Worm (Caenorhabditis elegans): ENCODE results near the gene lys-7.

ce11 chrV:3464897-3465296 lies 17.5 kb downstream of the lys-7 start:
- TF ChIP-seq spr-3 (GFP tag; optimal IDR thresholded peaks at IDR 0.05): no peak
- TF ChIP-seq unc-130 (GFP tag; optimal IDR thresholded peaks at IDR 0.05): no peak
- no peak for TF ChIP-seq fkh-10 (GFP tag; optimal IDR thresholded peaks at IDR 0.05)
- no peak for TF ChIP-seq T26A8.4 (GFP tag; IDR thresholded peaks at IDR 0.05)
- no peak for TF ChIP-seq daf-19 (GFP tag; conservative IDR thresholded peaks at IDR 0.05)
- TF ChIP-seq daf-16 (GFP tag; optimal IDR thresholded peaks at IDR 0.05): no peak
- TF ChIP-seq daf-16 (tag; optimal IDR thresholded peaks at IDR 0.05): no peak
- TF ChIP-seq ceh-82 (tag; optimal IDR thresholded peaks at IDR 0.05): no peak
- TF ChIP-seq arid-1 (GFP tag; conservative IDR thresholded peaks at IDR 0.05): no peak
- TF ChIP-seq ZK546.5 (tag; optimal IDR thresholded peaks at IDR 0.05): no peak
